Fruit fly (Drosophila melanogaster) whole organism, embryonic: ENCODE data around the gene CG46307.

ENCODE experiments used
- Abd-B ChIP-seq: fragments of 200-800 bp; sonication (Bioruptor generic); optimal IDR thresholded peaks from 2 replicates; lab custom pipeline; 2018; ENCODE audit warnings: missing biosample characterization, mild to moderate bottlenecking, missing genetic modification characterization, moderate library complexity
- Antp ChIP-seq: fragments of 200-800 bp; sonication (Bioruptor generic); optimal IDR thresholded peaks from 3 replicates; lab custom pipeline; 2016; ENCODE audit warnings: missing biosample characterization, missing genetic modification characterization
- B-H2 ChIP-seq: fragments of 200-800 bp; sonication (Bioruptor generic); optimal IDR thresholded peaks from 2 replicates; lab custom pipeline; 2018; ENCODE audit warnings: missing biosample characterization, mild to moderate bottlenecking, missing genetic modification characterization
- Blimp-1 ChIP-seq: fragments of 200-800 bp; sonication (Bioruptor generic); optimal IDR thresholded peaks from 3 replicates; lab custom pipeline; 2018; ENCODE audit warnings: missing biosample characterization, missing genetic modification characterization, mild to moderate bottlenecking, moderate library complexity, missing genetic modification reagents
- CG12769 ChIP-seq: fragments of 200-800 bp; sonication (Bioruptor generic); optimal IDR thresholded peaks from 2 replicates; lab custom pipeline; 2019; ENCODE audit warnings: missing biosample characterization, mild to moderate bottlenecking, missing genetic modification characterization, moderate library complexity
- CG12942 ChIP-seq: fragments of 200-800 bp; sonication (Bioruptor generic); optimal IDR thresholded peaks from 3 replicates; lab custom pipeline; 2016; ENCODE audit warnings: missing biosample characterization, missing genetic modification characterization
- CG15696 ChIP-seq: fragments of 200-800 bp; sonication (Bioruptor generic); optimal IDR thresholded peaks from 2 replicates; lab custom pipeline; 2019; ENCODE audit warnings: missing biosample characterization, mild to moderate bottlenecking, missing genetic modification characterization, moderate library complexity
- CG1792 ChIP-seq: fragments of 200-800 bp; sonication (Bioruptor generic); optimal IDR thresholded peaks from 2 replicates; lab custom pipeline; 2016; ENCODE audit warnings: missing biosample characterization, missing genetic modification characterization
- CG1832 ChIP-seq: fragments of 200-800 bp; sonication (Bioruptor generic); optimal IDR thresholded peaks from 2 replicates; lab custom pipeline; 2017; ENCODE audit warnings: missing biosample characterization, mild to moderate bottlenecking, missing genetic modification characterization, inconsistent platforms
- CG3065 ChIP-seq: fragments of 200-800 bp; sonication (Bioruptor generic); optimal IDR thresholded peaks from 2 replicates; lab custom pipeline; 2016; ENCODE audit warnings: missing biosample characterization, missing genetic modification characterization
- CG33213 ChIP-seq: fragments of 200-800 bp; sonication (Bioruptor generic); optimal IDR thresholded peaks from 3 replicates; lab custom pipeline; 2016; ENCODE audit warnings: missing biosample characterization, missing genetic modification characterization
- CG34422 ChIP-seq: fragments of 200-800 bp; sonication (Bioruptor generic); IDR thresholded peaks from 3 replicates; pipeline ENCODE4 v1.3.6; 2022; ENCODE audit warnings: missing biosample characterization, missing genetic modification characterization
- CG4328 ChIP-seq: fragments of 200-800 bp; sonication (Bioruptor generic); optimal IDR thresholded peaks from 3 replicates; lab custom pipeline; 2017; ENCODE audit warnings: missing biosample characterization, missing genetic modification reagents, missing genetic modification characterization
- CG9609 ChIP-seq: fragments of 200-800 bp; sonication (Bioruptor generic); optimal IDR thresholded peaks from 3 replicates; lab custom pipeline; 2016; ENCODE audit warnings: missing biosample characterization, missing genetic modification characterization
- CG9876 ChIP-seq: fragments of 200-800 bp; sonication (Bioruptor generic); optimal IDR thresholded peaks from 2 replicates; lab custom pipeline; 2016; ENCODE audit warnings: missing biosample characterization, missing genetic modification characterization
- CTCF ChIP-seq: fragments of 200-800 bp; sonication (Bioruptor generic); optimal IDR thresholded peaks from 2 replicates; lab custom pipeline; 2017; ENCODE audit warnings: missing biosample characterization, mild to moderate bottlenecking, missing genetic modification characterization, moderate library complexity
- Camta ChIP-seq: fragments of 200-800 bp; sonication (Bioruptor generic); optimal IDR thresholded peaks from 2 replicates; lab custom pipeline; 2016; ENCODE audit warnings: missing biosample characterization, missing genetic modification characterization
- Dbx ChIP-seq: fragments of 200-800 bp; sonication (Bioruptor generic); IDR thresholded peaks from 3 replicates; pipeline ENCODE4 v1.3.6; 2022; ENCODE audit warnings: missing biosample characterization, missing genetic modification characterization
- Dip2 ChIP-seq: fragments of 200-800 bp; sonication (Bioruptor generic); IDR thresholded peaks from 2 replicates; pipeline ENCODE4 v1.3.6; 2022; ENCODE audit warnings: missing biosample characterization, missing genetic modification characterization
- Dll ChIP-seq: fragments of 200-800 bp; sonication (Bioruptor generic); IDR thresholded peaks from 4 replicates; pipeline ENCODE4 v1.3.6; 2022; ENCODE audit warnings: missing biosample characterization, missing genetic modification characterization; ENCODE audit not compliant: partially characterized antibody
- Eip74EF ChIP-seq, 2 experiments: fragments of 200-800 bp in 1 of 2; fragments of >200 bp in 1 of 2; sonication (Bioruptor generic) in 1 of 2; optimal IDR thresholded peaks; 2 replicates each; lab custom pipeline; 2017 to 2019; ENCODE audit warnings: missing biosample characterization in 2 of 2, missing genetic modification characterization in 2 of 2, mild to moderate bottlenecking in 1 of 2, moderate library complexity in 1 of 2
- Ets65A ChIP-seq: fragments of 200-800 bp; sonication (Bioruptor generic); peaks from one replicate; lab custom pipeline; 2016; ENCODE audit warnings: missing biosample characterization, missing genetic modification characterization
- Hr51 ChIP-seq, 2 experiments: fragments of 200-800 bp; sonication (Bioruptor generic); optimal IDR thresholded peaks; 2 replicates in 1 of 2; 3 replicates in 1 of 2; lab custom pipeline; 2016 to 2018; ENCODE audit warnings: missing biosample characterization in 2 of 2, missing genetic modification characterization in 2 of 2, mild to moderate bottlenecking in 1 of 2, moderate library complexity in 1 of 2
- Mad ChIP-seq: fragments of 200-800 bp; sonication (Bioruptor generic); optimal IDR thresholded peaks from 2 replicates; lab custom pipeline; 2016; ENCODE audit warnings: missing biosample characterization, missing genetic modification characterization
- Med ChIP-seq: fragments of 200-800 bp; sonication (Bioruptor generic); peaks from one replicate; lab custom pipeline; 2016; ENCODE audit warnings: missing biosample characterization, missing genetic modification characterization, mild to moderate bottlenecking, inconsistent platforms, moderate library complexity
- Mrtf ChIP-seq: fragments of 200-800 bp; sonication (Bioruptor generic); IDR thresholded peaks from 3 replicates; pipeline ENCODE4 v1.3.6; 2022; ENCODE audit warnings: missing biosample characterization, missing genetic modification characterization
- Ravus ChIP-seq: fragments of 200-800 bp; sonication (Bioruptor generic); IDR thresholded peaks from 2 replicates; pipeline ENCODE4 v1.3.6; 2022; ENCODE audit warnings: missing biosample characterization, missing genetic modification characterization
- Stat92E ChIP-seq, 3 experiments: fragments of >200 bp in 2 of 3; fragments of 200-800 bp in 1 of 3; sonication (Bioruptor generic) in 1 of 3; optimal IDR thresholded peaks; 2 replicates each; lab custom pipeline; 2017 to 2019; ENCODE audit warnings: missing biosample characterization in 3 of 3, missing genetic modification characterization in 3 of 3, mild to moderate bottlenecking in 1 of 3, moderate library complexity in 1 of 3
- Vsx1 ChIP-seq: fragments of 200-800 bp; sonication (Bioruptor generic); optimal IDR thresholded peaks from 2 replicates; lab custom pipeline; 2017; ENCODE audit warnings: missing biosample characterization, mild to moderate bottlenecking, missing genetic modification characterization, missing genetic modification reagents
- ato ChIP-seq: fragments of 200-800 bp; sonication (Bioruptor generic); IDR thresholded peaks from 2 replicates; pipeline ENCODE4 v1.3.6; 2022; ENCODE audit warnings: missing biosample characterization, missing genetic modification characterization; ENCODE audit not compliant: partially characterized antibody
- chinmo ChIP-seq: fragments of 200-800 bp; sonication (Bioruptor generic); IDR thresholded peaks from 4 replicates; pipeline ENCODE4 v1.3.6; 2022; ENCODE audit warnings: missing biosample characterization, missing genetic modification characterization; ENCODE audit not compliant: partially characterized antibody
- fru ChIP-seq: fragments of >200 bp; optimal IDR thresholded peaks from 2 replicates; lab custom pipeline; 2017
- jigr1 ChIP-seq: fragments of 200-800 bp; sonication (Bioruptor generic); IDR thresholded peaks from 3 replicates; pipeline ENCODE4 v1.3.6; 2022; ENCODE audit warnings: missing biosample characterization, missing genetic modification characterization
- jing ChIP-seq: fragments of 200-800 bp; sonication (Bioruptor generic); optimal IDR thresholded peaks from 2 replicates; lab custom pipeline; 2018; ENCODE audit warnings: missing biosample characterization, mild to moderate bottlenecking, missing genetic modification characterization
- lola ChIP-seq, 3 experiments: fragments of >200 bp in 2 of 3; fragments of 200-800 bp in 1 of 3; sonication (Bioruptor generic) in 1 of 3; optimal IDR thresholded peaks; 2 replicates each; lab custom pipeline; 2017 to 2019; ENCODE audit warnings: missing biosample characterization in 3 of 3, missing genetic modification characterization in 3 of 3, mild to moderate bottlenecking in 1 of 3, moderate library complexity in 1 of 3
- pfk ChIP-seq: fragments of 200-800 bp; sonication (Bioruptor generic); optimal IDR thresholded peaks from 2 replicates; lab custom pipeline; 2018; ENCODE audit warnings: missing biosample characterization, mild to moderate bottlenecking, missing genetic modification characterization, moderate library complexity
- pho ChIP-seq: fragments of 200-800 bp; sonication (Bioruptor generic); optimal IDR thresholded peaks from 2 replicates; lab custom pipeline; 2016; ENCODE audit warnings: missing biosample characterization, missing genetic modification characterization
- sr ChIP-seq: fragments of 200-800 bp; sonication (Bioruptor generic); IDR thresholded peaks from 3 replicates; pipeline ENCODE4 v1.3.6; 2022; ENCODE audit warnings: missing biosample characterization, missing genetic modification characterization
- tap ChIP-seq: fragments of 200-800 bp; optimal IDR thresholded peaks from 3 replicates; lab custom pipeline; 2019; ENCODE audit warnings: missing biosample characterization, mild to moderate bottlenecking, missing genetic modification characterization, moderate library complexity
- vfl ChIP-seq: fragments of 200-800 bp; sonication (Bioruptor generic); optimal IDR thresholded peaks from 2 replicates; lab custom pipeline; 2016; ENCODE audit warnings: missing biosample characterization, missing genetic modification characterization
- wek ChIP-seq: fragments of 200-800 bp; sonication (Bioruptor generic); optimal IDR thresholded peaks from 3 replicates; lab custom pipeline; 2018; ENCODE audit warnings: missing biosample characterization, mild to moderate bottlenecking, missing genetic modification characterization, moderate library complexity

Gene CG46307

DNA sequence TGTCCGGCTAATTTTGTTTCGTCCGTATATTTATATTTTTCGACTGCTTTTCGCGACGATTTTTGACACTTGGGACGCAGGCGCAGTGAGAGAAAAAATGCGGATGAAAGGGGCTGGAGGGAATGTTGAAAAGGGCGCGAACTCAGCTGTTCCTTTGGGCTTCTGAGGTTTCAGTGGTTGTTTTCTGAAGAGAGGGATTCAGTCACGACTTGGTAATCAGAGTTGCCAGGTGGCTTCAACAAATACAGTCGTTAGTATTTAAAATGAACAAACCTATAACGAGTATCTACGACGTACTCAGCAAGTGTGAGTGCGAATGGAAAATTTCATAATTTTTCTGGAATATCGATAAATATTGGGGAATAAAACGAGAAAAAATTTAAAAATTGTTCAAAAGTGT, 32.9 kb upstream of the CG46307 start, which contains the start of gene CG9265 (continued):
- no peak for TF ChIP-seq Stat92E (GFP tag; optimal IDR thresholded peaks at IDR 0.05; lab: Kevin White, UChicago)
- TF ChIP-seq jigr1 (GFP tag; lab: Robert Waterston, UW), result no peak
- TF ChIP-seq pfk (GFP tag; lab: Kevin White, UChicago), result no peak
- TF ChIP-seq Mrtf (GFP tag; lab: Robert Waterston, UW), result no peak
- no peak for TF ChIP-seq CG9609 (GFP tag; lab: Kevin White, UChicago)
- no peak for TF ChIP-seq CG34422
- TF ChIP-seq sr (GFP tag; lab: Robert Waterston, UW), result no peak
- no peak for TF ChIP-seq jing
- TF ChIP-seq wek, result no peak
- peak; percentile 48 for TF ChIP-seq Med (GFP tag; lab: Kevin White, UChicago)
- no peak for TF ChIP-seq CG4328
- no peak for TF ChIP-seq Dip2 (GFP tag; lab: Robert Waterston, UW)
- TF ChIP-seq Antp (GFP tag; lab: Kevin White, UChicago), result no peak
- TF ChIP-seq ato, result no peak
- TF ChIP-seq Hr51 (GFP tag; optimal IDR thresholded peaks at IDR 0.05; lab: Kevin White, UChicago), result peak in 1 of 2 experiments; percentile 3
- no peak for TF ChIP-seq Blimp-1 (GFP tag; lab: Kevin White, UChicago)
- TF ChIP-seq CG1792, result no peak
- TF ChIP-seq Camta, result no peak
- TF ChIP-seq tap, result no peak
- no peak for TF ChIP-seq vfl
- TF ChIP-seq Dbx, result 0 out of 3 replicates have a peak, but pooled peaks have one; percentile 25
- TF ChIP-seq Dll (GFP tag; lab: Robert Waterston, UW), result no peak
- TF ChIP-seq Abd-B, result no peak
- no peak for TF ChIP-seq pho (GFP tag; lab: Kevin White, UChicago)
- no peak for TF ChIP-seq Ravus (GFP tag; lab: Robert Waterston, UW)
- no peak for TF ChIP-seq CTCF
- TF ChIP-seq B-H2 (GFP tag; lab: Kevin White, UChicago), result no peak

DNA sequence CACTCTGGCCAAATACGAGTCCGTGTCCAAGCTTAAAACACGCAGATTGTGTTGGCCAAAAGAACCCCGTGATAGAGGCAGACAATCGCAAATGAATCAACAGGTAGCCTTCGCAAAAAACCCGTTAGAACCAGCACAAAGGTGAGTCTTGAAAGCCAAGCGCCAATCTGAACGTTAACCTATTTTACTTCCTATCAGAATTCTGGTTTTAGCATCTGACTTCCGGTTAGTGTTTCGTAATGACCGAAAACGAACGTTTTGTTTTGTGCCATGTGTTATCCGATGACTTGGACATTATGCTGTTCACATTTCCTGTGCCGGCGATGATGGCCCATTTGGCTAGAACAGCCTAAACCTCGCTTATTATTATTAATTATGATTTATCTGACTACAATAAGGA, 32.0 kb upstream of the CG46307 start:
- TF ChIP-seq CG12942 (GFP tag; lab: Kevin White, UChicago), result no peak
- no peak for TF ChIP-seq lola (GFP tag; optimal IDR thresholded peaks at IDR 0.05; lab: Kevin White, UChicago)
- TF ChIP-seq fru (lab: Kevin White, UChicago), result no peak
- no peak for TF ChIP-seq CG33213
- no peak for TF ChIP-seq CG9876
- TF ChIP-seq Mad (GFP tag; lab: Kevin White, UChicago), result no peak
- TF ChIP-seq Vsx1, result no peak
- 0 out of 4 replicates have a peak, but pooled peaks have one; percentile 49 for TF ChIP-seq chinmo
- peak in 1 of 2 experiments; percentile 80 for TF ChIP-seq Eip74EF (GFP tag; optimal IDR thresholded peaks at IDR 0.05; lab: Kevin White, UChicago)
- no peak for TF ChIP-seq CG1832 (GFP tag; lab: Kevin White, UChicago)
- TF ChIP-seq CG12769 (tag; lab: Kevin White, UChicago), result peak; percentile 10
- TF ChIP-seq CG3065 (GFP tag; lab: Kevin White, UChicago), result no peak
- no peak for TF ChIP-seq wek
- TF ChIP-seq CG15696, result no peak
- no peak for TF ChIP-seq sr (GFP tag; lab: Robert Waterston, UW)
- TF ChIP-seq Ets65A (GFP tag; lab: Kevin White, UChicago), result peak; percentile 74
